Worm (Caenorhabditis elegans) whole organism, L4/young adult: ENCODE results near the gene F49C5.3.

Source experiments
- W03F9.2 ChIP-seq: fragments of 150-350 bp; optimal IDR thresholded peaks from 2 replicates; lab custom pipeline; 2014; ENCODE audit warnings: missing biosample characterization, missing genetic modification characterization
- him-1 ChIP-seq: sonication (generic microtip); optimal IDR thresholded peaks from 2 replicates; lab custom pipeline; 2016; ENCODE audit warnings: missing genotype, missing genetic modification reagents, missing genetic modification characterization, missing compliant biosample characterization

- TF ChIP-seq him-1 (tag; lab: Kevin White, UChicago) = no peak
- no peak for TF ChIP-seq W03F9.2 (tag; lab: Kevin White, UChicago)
Measured at ce11 chrII:12491936-12492335, 44.4 kb upstream of the F49C5.3 start, which contains the start of gene srz-6.
